Worm (Caenorhabditis elegans): ENCODE results near the gene srbc-16.

srbc-16 gene

DNA sequence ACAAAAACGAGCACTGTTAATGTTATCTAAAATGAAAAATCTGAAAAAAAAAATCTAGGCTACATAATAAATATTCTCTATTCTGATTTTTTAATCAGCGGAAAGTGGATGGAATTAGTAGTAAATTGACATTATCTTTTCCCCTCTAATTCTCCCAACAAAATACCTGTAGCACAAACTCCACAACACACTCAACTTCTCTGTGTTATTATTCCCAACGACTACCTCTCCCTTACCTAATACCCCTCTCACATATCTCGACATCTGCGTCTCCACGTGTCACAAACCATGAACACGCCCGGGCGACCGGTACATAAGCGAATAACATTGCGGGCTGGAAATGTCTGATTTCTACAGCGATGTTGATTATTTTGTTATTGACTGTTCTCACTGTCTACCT is 1.3 kb downstream of the srbc-16 start, which contains the start of gene cyp-33C2:
cyp-33C2 (plus strand) TSS at position 327 of the 400 bp plus-strand sequence.
- TF ChIP-seq nhr-11 (tag; optimal IDR thresholded peaks at IDR 0.05) = no peak
- no peak for TF ChIP-seq elt-2 (tag; optimal IDR thresholded peaks at IDR 0.05)
- no peak for TF ChIP-seq ZK546.5 (tag; optimal IDR thresholded peaks at IDR 0.05)
- no peak for TF ChIP-seq ceh-16 (tag; optimal IDR thresholded peaks at IDR 0.05)
- no peak for TF ChIP-seq mml-1 (tag; optimal IDR thresholded peaks at IDR 0.05)
- TF ChIP-seq ceh-9 (tag; optimal IDR thresholded peaks at IDR 0.05) = no peak
- TF ChIP-seq unc-39 (tag; optimal IDR thresholded peaks at IDR 0.05) = no peak
- TF ChIP-seq ama-1 (optimal IDR thresholded peaks at IDR 0.05) = no peak
- no peak for TF ChIP-seq nhr-28 (tag; optimal IDR thresholded peaks at IDR 0.05)
- TF ChIP-seq unc-62 (GFP tag; optimal IDR thresholded peaks at IDR 0.05) = no peak
- no peak for TF ChIP-seq pqm-1 (tag; optimal IDR thresholded peaks at IDR 0.05)
- TF ChIP-seq nfya-1 (tag; optimal IDR thresholded peaks at IDR 0.05; ENCODE audit: insufficient read depth) = no peak
- no peak for TF ChIP-seq snpc-4 (tag; optimal IDR thresholded peaks at IDR 0.05)
- TF ChIP-seq eor-1 (tag; optimal IDR thresholded peaks at IDR 0.05) = no peak

DNA sequence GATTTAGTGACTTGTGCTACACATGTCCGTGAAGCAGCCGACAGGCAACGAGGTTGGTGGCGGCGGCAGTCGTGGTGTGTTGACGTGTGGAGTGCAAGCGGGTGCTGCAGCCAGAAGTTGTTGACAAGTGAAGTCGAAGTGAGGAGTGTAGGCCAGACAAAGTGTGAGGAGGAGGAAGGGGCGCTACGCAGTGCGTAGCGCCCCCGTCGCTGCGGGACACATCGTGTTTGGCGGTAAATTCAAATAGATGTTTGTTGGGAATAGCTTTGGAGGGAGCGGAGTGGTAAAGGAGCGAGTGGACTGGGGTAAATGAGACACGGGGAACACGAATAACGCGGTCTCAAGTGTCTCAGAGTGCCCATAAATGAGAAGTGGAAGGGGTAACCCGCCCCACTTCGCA is 3.6 kb downstream of the srbc-16 start:
- no peak for TF ChIP-seq nhr-67 (tag; optimal IDR thresholded peaks at IDR 0.05)
- TF ChIP-seq jun-1 (tag; optimal IDR thresholded peaks at IDR 0.05) = no peak
- no peak for TF ChIP-seq nhr-76 (tag; optimal IDR thresholded peaks at IDR 0.05)
- TF ChIP-seq nhr-12 (tag; optimal IDR thresholded peaks at IDR 0.05) = no peak
- TF ChIP-seq nhr-11 (tag; optimal IDR thresholded peaks at IDR 0.05) = no peak
- TF ChIP-seq lin-39 (tag; optimal IDR thresholded peaks at IDR 0.05) = no peak
- no peak for TF ChIP-seq nhr-43 (tag; optimal IDR thresholded peaks at IDR 0.05; ENCODE audit: poor library complexity, severe bottlenecking)
- TF ChIP-seq hmg-11 (tag; optimal IDR thresholded peaks at IDR 0.05) = no peak
- no peak for TF ChIP-seq ceh-9 (tag; optimal IDR thresholded peaks at IDR 0.05)
- TF ChIP-seq pqm-1 (tag; optimal IDR thresholded peaks at IDR 0.05) = no peak
- TF ChIP-seq nfya-1 (tag; optimal IDR thresholded peaks at IDR 0.05; ENCODE audit: insufficient read depth) = no peak
- no peak for TF ChIP-seq lin-15B (tag; optimal IDR thresholded peaks at IDR 0.05)
- no peak for TF ChIP-seq pha-4 (tag; optimal IDR thresholded peaks at IDR 0.05)
- no peak for TF ChIP-seq nhr-23 (tag; optimal IDR thresholded peaks at IDR 0.05)
- no peak for TF ChIP-seq nhr-28 (tag; optimal IDR thresholded peaks at IDR 0.05)
- no peak for TF ChIP-seq lsy-12 (tag; optimal IDR thresholded peaks at IDR 0.05)
- no peak for TF ChIP-seq daf-12 (tag; optimal IDR thresholded peaks at IDR 0.05)
- TF ChIP-seq zag-1 (tag; optimal IDR thresholded peaks at IDR 0.05) = no peak
- TF ChIP-seq egl-5 (tag; optimal IDR thresholded peaks at IDR 0.05) = no peak

DNA sequence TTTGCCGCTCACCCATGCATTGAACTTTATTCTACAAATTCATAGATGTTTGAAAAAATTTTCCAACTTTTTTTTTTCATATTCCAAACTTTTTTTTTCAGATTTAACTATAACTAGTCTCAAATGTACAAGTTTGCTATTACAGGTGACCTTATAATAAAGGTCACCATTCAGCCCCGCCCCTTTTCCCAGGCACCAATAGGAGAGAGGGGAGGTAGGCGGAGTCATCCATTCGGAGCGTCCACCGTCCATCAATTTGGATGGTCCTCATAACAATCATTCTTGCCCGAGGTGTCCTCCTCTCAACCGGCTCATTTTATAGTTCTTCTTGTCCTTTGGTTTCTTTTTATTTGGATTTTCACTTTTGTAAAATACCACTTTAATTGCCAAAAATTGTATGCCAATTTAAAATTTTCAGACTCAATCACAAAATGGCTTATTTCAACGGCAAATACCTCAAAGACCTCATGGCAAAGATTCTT is 6.1 kb downstream of the srbc-16 start, which contains the start of gene Y5H2B.3:
Y5H2B.3 (plus strand) TSS at position 432 of the 482 bp plus-strand sequence.
- TF ChIP-seq ceh-16 (tag; optimal IDR thresholded peaks at IDR 0.05) = no peak
- TF ChIP-seq nfya-1 (tag; optimal IDR thresholded peaks at IDR 0.05; ENCODE audit: insufficient read depth) = peak; percentile 68

- TF ChIP-seq nhr-12 (tag; optimal IDR thresholded peaks at IDR 0.05) (no peak), aly-2 (tag; optimal IDR thresholded peaks at IDR 0.05) (no peak), tbx-2 (tag; optimal IDR thresholded peaks at IDR 0.05) (no peak), elt-2 (tag; optimal IDR thresholded peaks at IDR 0.05) (no peak), unc-39 (tag; optimal IDR thresholded peaks at IDR 0.05) (no peak), R02D3.7 (tag; optimal IDR thresholded peaks at IDR 0.05) (no peak), hmg-11 (tag; optimal IDR thresholded peaks at IDR 0.05) (no peak)
These were observed 8.5 kb downstream of the srbc-16 start for ce11 chrV:2190383-2190782.

- no peak for TF ChIP-seq R02D3.7 (tag; optimal IDR thresholded peaks at IDR 0.05)
- no peak for TF ChIP-seq ceh-82 (tag; optimal IDR thresholded peaks at IDR 0.05)
These were observed 9.3 kb downstream of the srbc-16 start, which contains the start of gene srbc-42 for ce11 chrV:2191122-2191521. Gene srbc-42, minus strand, starts transcription at chrV:2191222.

- TF ChIP-seq ceh-28 (tag; optimal IDR thresholded peaks at IDR 0.05) (no peak), egl-27 (tag; optimal IDR thresholded peaks at IDR 0.05) (no peak), nhr-237 (tag; optimal IDR thresholded peaks at IDR 0.05) (no peak), skn-1 (tag; optimal IDR thresholded peaks at IDR 0.05) (peak; percentile 14), fkh-10 (GFP tag; optimal IDR thresholded peaks at IDR 0.05) (no peak), lin-15B (tag; optimal IDR thresholded peaks at IDR 0.05) (no peak), ceh-16 (tag; optimal IDR thresholded peaks at IDR 0.05) (no peak), hmg-11 (tag; optimal IDR thresholded peaks at IDR 0.05) (peak; percentile 30), nhr-28 (tag; optimal IDR thresholded peaks at IDR 0.05) (no peak), nfya-1 (tag; optimal IDR thresholded peaks at IDR 0.05; ENCODE audit: insufficient read depth) (peak; percentile 4), unc-62 (GFP tag; optimal IDR thresholded peaks at IDR 0.05) (no peak), pha-4 (tag; optimal IDR thresholded peaks at IDR 0.05) (peak; percentile 9), nhr-25 (tag; optimal IDR thresholded peaks at IDR 0.05) (no peak), egl-5 (tag; optimal IDR thresholded peaks at IDR 0.05) (no peak), ceh-82 (tag; optimal IDR thresholded peaks at IDR 0.05) (no peak), elt-2 (tag; optimal IDR thresholded peaks at IDR 0.05) (peak; percentile 42), snpc-4 (tag; optimal IDR thresholded peaks at IDR 0.05) (no peak), daf-12 (tag; optimal IDR thresholded peaks at IDR 0.05) (no peak)
These were observed 10.3 kb downstream of the srbc-16 start, which contains the start of gene nhr-13 for ce11 chrV:2192117-2192516. Gene nhr-13, plus strand, starts transcription at chrV:2192485.

Data from whole organism, L3 larva.